Worm (Caenorhabditis elegans) whole organism, midembryonic: ENCODE measurements around the gene kcnl-4.

Source experiments
- cog-1 ChIP-seq: sonication (generic microtip); optimal IDR thresholded peaks from 2 replicates; lab custom pipeline; 2016; ENCODE audit warnings: missing genetic modification characterization, missing compliant biosample characterization
- flt-1 ChIP-seq: fragments of 200-800 bp; sonication (Bioruptor generic); IDR thresholded peaks from 2 replicates; pipeline ENCODE4 v1.3.6; 2022; ENCODE audit warnings: missing genetic modification characterization, missing compliant biosample characterization
- tab-1 ChIP-seq: fragments of 200-800 bp; sonication (Bioruptor generic); IDR thresholded peaks from 2 replicates; pipeline ENCODE4 v1.3.6; 2022; ENCODE audit warnings: missing genetic modification characterization, missing compliant biosample characterization
- ztf-23 ChIP-seq: fragments of 200-800 bp; sonication (Bioruptor generic); IDR thresholded peaks from 2 replicates; pipeline ENCODE4 v1.3.6; 2022; ENCODE audit warnings: missing genetic modification reagents, missing genetic modification characterization, missing compliant biosample characterization
- ztf-29 ChIP-seq: fragments of 200-800 bp; sonication (Bioruptor generic); IDR thresholded peaks from 2 replicates; pipeline ENCODE4 v1.3.6; 2022; ENCODE audit warnings: missing genetic modification reagents, missing genetic modification characterization, missing compliant biosample characterization

ce11 chrV:14499074-14499864 is 31.6 kb upstream of the kcnl-4 start:
- TF ChIP-seq ztf-29 (GFP tag; lab: Robert Waterston, UW) = no peak
- TF ChIP-seq ztf-23 (GFP tag; lab: Robert Waterston, UW) = no peak
- no peak for TF ChIP-seq cog-1 (tag; lab: Kevin White, UChicago)
- TF ChIP-seq flt-1 = no peak
- no peak for TF ChIP-seq tab-1 (GFP tag; lab: Robert Waterston, UW)
